Fruit fly (Drosophila melanogaster): ENCODE data around the gene CG32266.
A peak's percentile ranks its signal among the peaks of the same experiment; 100 is the strongest.

The CG32266 gene

DNA sequence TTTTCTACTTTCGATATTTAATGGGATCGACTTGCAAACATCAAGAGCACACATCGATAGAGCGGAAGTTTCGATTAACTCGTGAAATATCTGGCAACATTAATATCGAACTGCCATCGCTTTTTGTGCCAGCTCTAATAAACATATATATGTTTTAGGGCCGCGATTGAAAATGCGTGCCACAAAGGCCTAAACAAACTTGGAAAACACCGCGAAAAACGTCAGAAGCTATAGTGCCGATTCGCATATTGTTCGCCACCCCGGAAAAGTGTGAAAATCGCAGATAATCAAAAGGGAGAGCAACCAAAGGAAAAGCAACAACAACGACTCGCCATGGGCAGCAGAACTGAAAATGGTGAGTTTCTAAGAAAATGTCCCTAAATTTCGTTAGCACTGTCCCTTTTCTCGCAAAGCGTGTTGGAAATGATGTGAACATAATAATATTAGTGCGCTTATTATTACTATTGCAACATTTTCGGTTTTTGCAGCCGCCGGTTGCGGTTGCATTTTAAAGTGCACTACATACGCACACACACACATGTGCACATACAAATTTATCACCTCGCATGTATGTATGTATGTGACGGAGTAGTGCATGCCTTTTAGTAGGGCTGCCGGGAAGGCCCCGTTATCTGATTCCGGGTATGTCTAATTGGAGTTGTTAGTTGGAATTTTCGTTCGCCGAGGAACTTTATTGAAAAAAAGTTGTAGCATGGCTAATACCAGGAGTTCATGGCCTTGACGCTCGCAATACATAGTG lies 28.1 kb downstream of the CG32266 start, which contains the start of gene enc (continued):
- TF ChIP-seq CG1647 (GFP tag; optimal IDR thresholded peaks at IDR 0.05): no peak
- no peak for TF ChIP-seq CG12942 (GFP tag; optimal IDR thresholded peaks at IDR 0.05)
- no peak for TF ChIP-seq h (optimal IDR thresholded peaks at IDR 0.05)
- TF ChIP-seq CG7372 (GFP tag; IDR thresholded peaks at IDR 0.05): no peak
- no peak for TF ChIP-seq esg (GFP tag; conservative IDR thresholded peaks at IDR 0.05)
- TF ChIP-seq cato (GFP tag; optimal IDR thresholded peaks at IDR 0.05; ENCODE audit: borderline replicate concordance): no peak
- no peak for TF ChIP-seq CG34376 (GFP tag; optimal IDR thresholded peaks at IDR 0.05)
- TF ChIP-seq aop (GFP tag; IDR thresholded peaks at IDR 0.05): no peak
- TF ChIP-seq Hey (tag; optimal IDR thresholded peaks at IDR 0.05): no peak
- no peak for TF ChIP-seq danr (GFP tag; IDR thresholded peaks at IDR 0.05)
- TF ChIP-seq slbo (GFP tag; IDR thresholded peaks at IDR 0.05): no peak
- TF ChIP-seq so (GFP tag; IDR thresholded peaks at IDR 0.05): no peak
- TF ChIP-seq NfI (GFP tag; optimal IDR thresholded peaks at IDR 0.05): peak; percentile 5
- no peak for TF ChIP-seq CG9876 (GFP tag; optimal IDR thresholded peaks at IDR 0.05)
- TF ChIP-seq CG15696 (tag; optimal IDR thresholded peaks at IDR 0.05): no peak
- peak; percentile 78 for TF ChIP-seq Ets97D (GFP tag; optimal IDR thresholded peaks at IDR 0.05)
- TF ChIP-seq CG9932 (GFP tag; IDR thresholded peaks at IDR 0.05): peak; percentile 50; the same call in 1 of the 2 replicates
- peak; percentile 21 for TF ChIP-seq ERR (GFP tag; optimal IDR thresholded peaks at IDR 0.05)
- TF ChIP-seq en (GFP tag; optimal IDR thresholded peaks at IDR 0.05): no peak
- TF ChIP-seq shn (GFP tag; optimal IDR thresholded peaks at IDR 0.05): no peak
- no peak for TF ChIP-seq az2 (GFP tag; optimal IDR thresholded peaks at IDR 0.05)
- TF ChIP-seq disco-r (GFP tag; optimal IDR thresholded peaks at IDR 0.05): no peak
- peak; percentile 31 for TF ChIP-seq Sin3A (optimal IDR thresholded peaks at IDR 0.05)
- TF ChIP-seq CG8359 (GFP tag; optimal IDR thresholded peaks at IDR 0.05; ENCODE audit: borderline replicate concordance): no peak
- no peak for TF ChIP-seq CG9437 (GFP tag; optimal IDR thresholded peaks at IDR 0.05)
- peak; percentile 28 for TF ChIP-seq phol (tag; optimal IDR thresholded peaks at IDR 0.05)
- TF ChIP-seq Atf6 (GFP tag; IDR thresholded peaks at IDR 0.05): no peak
- TF ChIP-seq ash1 (GFP tag; optimal IDR thresholded peaks at IDR 0.05): no peak
- TF ChIP-seq zf30C (GFP tag; optimal IDR thresholded peaks at IDR 0.05): no peak
- no peak for TF ChIP-seq CG14667 (GFP tag; IDR thresholded peaks at IDR 0.05)
- peak; percentile 96 for TF ChIP-seq knrl (GFP tag; IDR thresholded peaks at IDR 0.05; ENCODE audit: partially characterized antibody)
- no peak for TF ChIP-seq ftz-f1 (GFP tag; optimal IDR thresholded peaks at IDR 0.05)
- no peak for TF ChIP-seq CG4404 (GFP tag; IDR thresholded peaks at IDR 0.05)
- no peak for TF ChIP-seq CG13296 (GFP tag; optimal IDR thresholded peaks at IDR 0.05)
- peak; percentile 4 for TF ChIP-seq nerfin-1 (tag; optimal IDR thresholded peaks at IDR 0.05)
- TF ChIP-seq YL-1 (GFP tag; optimal IDR thresholded peaks at IDR 0.05): peak; percentile 83
- TF ChIP-seq CG12219 (GFP tag; optimal IDR thresholded peaks at IDR 0.05): no peak
- no peak for TF ChIP-seq CG2202 (tag; optimal IDR thresholded peaks at IDR 0.05)
- TF ChIP-seq Six4 (GFP tag; optimal IDR thresholded peaks at IDR 0.05): no peak
- TF ChIP-seq CrebB (tag; optimal IDR thresholded peaks at IDR 0.05): no peak
- peak; percentile 2 for TF ChIP-seq gro (GFP tag; optimal IDR thresholded peaks at IDR 0.05)
- TF ChIP-seq ham (GFP tag; IDR thresholded peaks at IDR 0.05): no peak
- TF ChIP-seq CG3407 (GFP tag; optimal IDR thresholded peaks at IDR 0.05): no peak
- no peak for TF ChIP-seq pan (optimal IDR thresholded peaks at IDR 0.05)
- no peak for TF ChIP-seq pan (GFP tag; optimal IDR thresholded peaks at IDR 0.05 in 1 of 2, IDR thresholded peaks at IDR 0.05 in 1 of 2)
- peak; percentile 52 for TF ChIP-seq CG15514 (GFP tag; optimal IDR thresholded peaks at IDR 0.05)
- TF ChIP-seq Nf-YC (tag; optimal IDR thresholded peaks at IDR 0.05): peak; percentile 29
- TF ChIP-seq CG2129 (GFP tag; IDR thresholded peaks at IDR 0.05; ENCODE audit: partially characterized antibody): peak; percentile 71
- TF ChIP-seq HLH4C (GFP tag; IDR thresholded peaks at IDR 0.05; ENCODE audit: partially characterized antibody): peak; percentile 94
- TF ChIP-seq CG5180 (GFP tag; optimal IDR thresholded peaks at IDR 0.05): no peak
- no peak for TF ChIP-seq CG4424 (GFP tag; optimal IDR thresholded peaks at IDR 0.05)

Data from whole organism, embryonic.